Fruit fly (Drosophila melanogaster): Measurements from ENCODE around the gene CG14441.

The CG14441 gene

dm6 chrX:6656626-6657558 is 42.4 kb upstream of the CG14441 start (continued):
- no peak for TF ChIP-seq CG3726 (GFP tag; IDR thresholded peaks at IDR 0.05)
- TF ChIP-seq ash1 (GFP tag; optimal IDR thresholded peaks at IDR 0.05), result no peak
- peak; percentile 51 for TF ChIP-seq CoRest (tag; optimal IDR thresholded peaks at IDR 0.05)
- no peak for TF ChIP-seq Dip2 (GFP tag; IDR thresholded peaks at IDR 0.05)
- no peak for TF ChIP-seq p53 (GFP tag; optimal IDR thresholded peaks at IDR 0.05)
- no peak for TF ChIP-seq CG8359 (GFP tag; optimal IDR thresholded peaks at IDR 0.05; ENCODE audit: borderline replicate concordance)
- TF ChIP-seq chn (GFP tag; optimal IDR thresholded peaks at IDR 0.05), result no peak
- peak; percentile 49; the same call in 1 of the 2 replicates for TF ChIP-seq lmd (GFP tag; IDR thresholded peaks at IDR 0.05)
- no peak for TF ChIP-seq Gug (GFP tag; IDR thresholded peaks at IDR 0.05)
- no peak for TF ChIP-seq otp (GFP tag; IDR thresholded peaks at IDR 0.05)
- TF ChIP-seq CG10274 (GFP tag; optimal IDR thresholded peaks at IDR 0.05), result no peak
- no peak for TF ChIP-seq Hey (tag; optimal IDR thresholded peaks at IDR 0.05)
- TF ChIP-seq tup (GFP tag; optimal IDR thresholded peaks at IDR 0.05), result no peak
- peak; percentile 42 for TF ChIP-seq D19A (tag; optimal IDR thresholded peaks at IDR 0.05)
- TF ChIP-seq esg (GFP tag; conservative IDR thresholded peaks at IDR 0.05), result no peak; the same call in 1 of the 2 replicates
- peak; percentile 69 for TF ChIP-seq Hmr (GFP tag; optimal IDR thresholded peaks at IDR 0.05)
- TF ChIP-seq nom (GFP tag; optimal IDR thresholded peaks at IDR 0.05), result peak; percentile 63
- no peak for TF ChIP-seq Myb (GFP tag; optimal IDR thresholded peaks at IDR 0.05)
- no peak for TF ChIP-seq so (GFP tag; IDR thresholded peaks at IDR 0.05)
- TF ChIP-seq pita (GFP tag; optimal IDR thresholded peaks at IDR 0.05), result no peak
- TF ChIP-seq bsh (GFP tag; optimal IDR thresholded peaks at IDR 0.05), result peak in 1 of 2 experiments; percentile 25
- TF ChIP-seq Spps (tag; optimal IDR thresholded peaks at IDR 0.05), result no peak
- TF ChIP-seq CG10543 (GFP tag; optimal IDR thresholded peaks at IDR 0.05), result peak; percentile 83
- peak; percentile 24 for TF ChIP-seq Chrac-16 (GFP tag; optimal IDR thresholded peaks at IDR 0.05)
- peak; percentile 63 for TF ChIP-seq CG13424 (tag; optimal IDR thresholded peaks at IDR 0.05)
- TF ChIP-seq CG11247 (GFP tag; IDR thresholded peaks at IDR 0.05), result no peak
- no peak for TF ChIP-seq CG7786 (GFP tag; optimal IDR thresholded peaks at IDR 0.05)
- TF ChIP-seq CG10147 (GFP tag; optimal IDR thresholded peaks at IDR 0.05), result peak; percentile 72
- no peak for TF ChIP-seq CG8089 (GFP tag; optimal IDR thresholded peaks at IDR 0.05)
- peak; percentile 54 for TF ChIP-seq CG3281 (GFP tag; optimal IDR thresholded peaks at IDR 0.05)
- TF ChIP-seq rib (GFP tag; IDR thresholded peaks at IDR 0.05), result peak; percentile 54; the same call in 1 of the 2 replicates
- TF ChIP-seq CG18262 (tag; optimal IDR thresholded peaks at IDR 0.05), result peak; percentile 61
- TF ChIP-seq CG16813 (GFP tag; IDR thresholded peaks at IDR 0.05; ENCODE audit: partially characterized antibody), result no peak
- TF ChIP-seq CG9797 (GFP tag; optimal IDR thresholded peaks at IDR 0.05), result no peak
- TF ChIP-seq CG34422 (GFP tag; IDR thresholded peaks at IDR 0.05), result no peak
- TF ChIP-seq CG7987 (GFP tag; optimal IDR thresholded peaks at IDR 0.05), result no peak
- peak; percentile 31 for TF ChIP-seq NfI (GFP tag; optimal IDR thresholded peaks at IDR 0.05)
- no peak for TF ChIP-seq ttk (GFP tag; IDR thresholded peaks at IDR 0.05)
- peak; percentile 82 for TF ChIP-seq CG34376 (GFP tag; optimal IDR thresholded peaks at IDR 0.05)
- TF ChIP-seq CG17186 (GFP tag; optimal IDR thresholded peaks at IDR 0.05), result no peak
- TF ChIP-seq CG13287 (GFP tag; IDR thresholded peaks at IDR 0.05; ENCODE audit: partially characterized antibody), result peak; percentile 48
- TF ChIP-seq onecut (GFP tag; IDR thresholded peaks at IDR 0.05), result peak; percentile 28; the same call in 1 of the 2 replicates
- TF ChIP-seq CG17361 (GFP tag; IDR thresholded peaks at IDR 0.05), result no peak
- TF ChIP-seq CG2120 (GFP tag; optimal IDR thresholded peaks at IDR 0.05), result peak; percentile 33
- TF ChIP-seq tio (GFP tag; optimal IDR thresholded peaks at IDR 0.05), result no peak
- TF ChIP-seq gcm (GFP tag; optimal IDR thresholded peaks at IDR 0.05), result peak; percentile 31
- TF ChIP-seq CG1602 (GFP tag; optimal IDR thresholded peaks at IDR 0.05), result no peak
- no peak for TF ChIP-seq ham (GFP tag; IDR thresholded peaks at IDR 0.05)

Measured in whole organism, embryonic.